Worm (Caenorhabditis elegans) whole organism, L4 larva: ENCODE measurements around the gene mcu-1.

ENCODE experiments used
- Y48G9A.11 ChIP-seq: fragments of 200-800 bp; sonication (Bioruptor generic); IDR thresholded peaks from 2 replicates; pipeline ENCODE4 v1.3.6; 2022; ENCODE audit warnings: missing genetic modification reagents, missing genetic modification characterization, missing compliant biosample characterization
- dpl-1 ChIP-seq: fragments of 150-350 bp; optimal IDR thresholded peaks from 2 replicates; lab custom pipeline; 2014; ENCODE audit warnings: missing biosample characterization, missing genetic modification reagents, missing genetic modification characterization
- lsy-2 ChIP-seq, 2 experiments: fragments of 150-350 bp in 1 of 2; sonication (generic microtip) in 1 of 2; optimal IDR thresholded peaks; 2 replicates each; lab custom pipeline; 2014 to 2017; ENCODE audit warnings: missing biosample characterization in 2 of 2, missing genetic modification characterization in 2 of 2
- nhr-28 ChIP-seq: fragments of 150-350 bp; optimal IDR thresholded peaks from 2 replicates; lab custom pipeline; 2014; ENCODE audit warnings: missing biosample characterization, missing genetic modification characterization

DNA sequence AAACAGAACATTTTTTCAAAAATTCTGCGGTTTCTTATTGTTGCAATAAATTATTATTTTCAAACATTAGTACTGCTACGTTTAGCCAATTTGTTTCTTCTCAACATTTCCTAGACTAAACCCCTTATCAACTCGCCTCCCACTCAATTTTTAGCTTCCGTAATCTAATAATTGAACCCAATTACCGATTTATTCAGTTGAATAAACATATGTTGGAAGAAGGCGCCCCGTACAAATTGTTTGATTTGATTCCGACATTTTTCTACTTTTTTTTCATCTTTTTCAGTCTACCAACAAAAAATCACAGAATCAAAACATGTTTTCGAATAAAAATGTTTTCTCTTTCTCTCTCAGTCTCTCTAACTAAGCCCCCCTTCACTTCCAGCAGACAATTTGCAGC is 36.3 kb downstream of the mcu-1 start:
- TF ChIP-seq lsy-2 (tag; optimal IDR thresholded peaks at IDR 0.05; lab: Kevin White, UChicago) (no peak), dpl-1 (GFP tag; lab: Kevin White, UChicago) (no peak), nhr-28 (tag; lab: Kevin White, UChicago) (no peak), Y48G9A.11 (GFP tag; lab: Robert Waterston, UW) (no peak)
